Worm (Caenorhabditis elegans) whole organism, young adult: ENCODE data around the gene sru-9.
"Not testable (repeated sequence)": the region's sequence is repeated elsewhere in the genome, so short reads cannot be mapped to it uniquely, and the experiment has no call there.

Experiments used
- B0019.2 ChIP-seq: fragments of 200-800 bp; sonication (Bioruptor generic); conservative IDR thresholded peaks from 2 replicates; pipeline ENCODE4 v1.3.6; 2022; ENCODE audit warnings: missing genetic modification reagents, missing genetic modification characterization, missing compliant biosample characterization
- D2030.7 ChIP-seq: fragments of 200-800 bp; sonication (Bioruptor generic); IDR thresholded peaks from 2 replicates; pipeline ENCODE4 v1.3.6; 2022; ENCODE audit warnings: missing genetic modification reagents, missing genetic modification characterization, missing compliant biosample characterization
- F10E7.11 ChIP-seq: sonication (generic microtip); optimal IDR thresholded peaks from 2 replicates; lab custom pipeline; 2017; ENCODE audit warnings: mild to moderate bottlenecking, missing genetic modification characterization, moderate library complexity, missing compliant biosample characterization
- F49E8.2 ChIP-seq: sonication (generic microtip); optimal IDR thresholded peaks from 3 replicates; lab custom pipeline; 2017; ENCODE audit warnings: missing genetic modification characterization, mild to moderate bottlenecking, missing compliant biosample characterization, antibody characterized with exemption, moderate library complexity; ENCODE audit not compliant: insufficient read depth
- T07F8.4 ChIP-seq: sonication (generic microtip); optimal IDR thresholded peaks from 2 replicates; lab custom pipeline; 2016; ENCODE audit warnings: mild to moderate bottlenecking, missing genetic modification characterization, moderate library complexity, missing compliant biosample characterization
- T26A5.8 ChIP-seq: sonication (generic microtip); optimal IDR thresholded peaks from 2 replicates; lab custom pipeline; 2016; ENCODE audit warnings: missing genetic modification characterization, missing compliant biosample characterization
- akir-1 ChIP-seq: fragments of 200-800 bp; sonication (Bioruptor generic); optimal IDR thresholded peaks from 2 replicates; lab custom pipeline; 2018; ENCODE audit warnings: mild to moderate bottlenecking, missing genetic modification characterization, moderate library complexity, missing compliant biosample characterization
- ama-1 ChIP-seq, 3 experiments: fragments of 150-350 bp in 1 of 3; sonication (generic microtip) in 2 of 3; optimal IDR thresholded peaks; 2 replicates each; lab custom pipeline; 2014 to 2018; ENCODE audit warnings: missing biosample characterization in 2 of 3, missing genetic modification characterization in 2 of 3, missing genetic modification reagents in 2 of 3
- attf-6 ChIP-seq: fragments of 200-800 bp; sonication (Bioruptor generic); IDR thresholded peaks from 2 replicates; pipeline ENCODE4 v1.3.6; 2022; ENCODE audit warnings: missing genetic modification reagents, missing genetic modification characterization, missing compliant biosample characterization
- die-1 ChIP-seq: sonication (generic microtip); optimal IDR thresholded peaks from 2 replicates; lab custom pipeline; 2016; ENCODE audit warnings: missing genotype, mild to moderate bottlenecking, missing genetic modification characterization, missing compliant biosample characterization
- dox-1 ChIP-seq: fragments of 200-800 bp; sonication (Bioruptor generic); IDR thresholded peaks from 2 replicates; pipeline ENCODE4 v1.3.6; 2022; ENCODE audit warnings: missing genetic modification reagents, missing genetic modification characterization, missing compliant biosample characterization
- efl-1 ChIP-seq: fragments of 150-350 bp; optimal IDR thresholded peaks from 2 replicates; lab custom pipeline; 2014; ENCODE audit warnings: missing biosample characterization, missing genetic modification reagents, missing genetic modification characterization
- egl-18 ChIP-seq: fragments of 200-800 bp; sonication (Bioruptor generic); IDR thresholded peaks from 2 replicates; pipeline ENCODE4 v1.3.6; 2022; ENCODE audit warnings: missing genetic modification reagents, missing genetic modification characterization, missing compliant biosample characterization
- egrh-3 ChIP-seq: fragments of 200-800 bp; sonication (Bioruptor generic); IDR thresholded peaks from 2 replicates; pipeline ENCODE4 v1.3.6; 2022; ENCODE audit warnings: missing genetic modification reagents, missing genetic modification characterization, missing compliant biosample characterization
- fkh-3 ChIP-seq: sonication (generic microtip); optimal IDR thresholded peaks from 2 replicates; lab custom pipeline; 2016; ENCODE audit warnings: mild to moderate bottlenecking, missing genetic modification characterization, missing compliant biosample characterization
- gei-17 ChIP-seq: fragments of 200-800 bp; sonication (Bioruptor generic); optimal IDR thresholded peaks from 2 replicates; lab custom pipeline; 2018; ENCODE audit warnings: mild to moderate bottlenecking, missing genetic modification characterization, missing compliant biosample characterization
- him-1 ChIP-seq: sonication (generic microtip); optimal IDR thresholded peaks from 2 replicates; lab custom pipeline; 2016; ENCODE audit warnings: missing genotype, missing genetic modification reagents, missing genetic modification characterization, missing compliant biosample characterization
- hlh-12 ChIP-seq: sonication (generic microtip); optimal IDR thresholded peaks from 2 replicates; lab custom pipeline; 2016; ENCODE audit warnings: missing genetic modification characterization, missing compliant biosample characterization
- lin-40 ChIP-seq: sonication (generic microtip); optimal IDR thresholded peaks from 2 replicates; lab custom pipeline; 2016; ENCODE audit warnings: missing genetic modification characterization, mild to moderate bottlenecking, missing compliant biosample characterization, missing genotype, missing genetic modification reagents
- lsl-1 ChIP-seq: fragments of 200-800 bp; sonication (Bioruptor generic); optimal IDR thresholded peaks from 2 replicates; lab custom pipeline; 2018; ENCODE audit warnings: mild to moderate bottlenecking, missing genetic modification characterization, moderate library complexity, missing compliant biosample characterization
- lsy-27 ChIP-seq: sonication (generic microtip); optimal IDR thresholded peaks from 2 replicates; lab custom pipeline; 2017; ENCODE audit warnings: missing genetic modification characterization, mild to moderate bottlenecking, missing compliant biosample characterization, antibody characterized with exemption, missing genotype, borderline replicate concordance; ENCODE audit not compliant: insufficient read depth
- madf-10 ChIP-seq: sonication (generic microtip); optimal IDR thresholded peaks from 2 replicates; lab custom pipeline; 2016; ENCODE audit warnings: mild to moderate bottlenecking, missing genetic modification characterization, missing compliant biosample characterization
- madf-6 ChIP-seq: fragments of 200-800 bp; sonication (Bioruptor generic); IDR thresholded peaks from 2 replicates; pipeline ENCODE4 v1.3.6; 2022; ENCODE audit warnings: missing genetic modification reagents, missing genetic modification characterization, missing compliant biosample characterization
- madf-8 ChIP-seq: fragments of 200-800 bp; sonication (Bioruptor generic); conservative IDR thresholded peaks from 2 replicates; pipeline ENCODE4 v1.3.6; 2022; ENCODE audit warnings: missing genetic modification reagents, missing genetic modification characterization, missing compliant biosample characterization
- mel-28 ChIP-seq: sonication (generic microtip); optimal IDR thresholded peaks from 2 replicates; lab custom pipeline; 2016; ENCODE audit warnings: borderline replicate concordance, mild to moderate bottlenecking, missing genetic modification characterization, missing compliant biosample characterization
- nhr-120 ChIP-seq: fragments of 200-800 bp; sonication (Bioruptor generic); IDR thresholded peaks from 2 replicates; pipeline ENCODE4 v1.3.6; 2022; ENCODE audit warnings: missing genetic modification characterization, missing compliant biosample characterization
- pha-4 ChIP-seq: fragments of 150-350 bp; sonication (generic microtip); optimal IDR thresholded peaks from 2 replicates; lab custom pipeline; 2014; ENCODE audit warnings: missing biosample characterization, missing genetic modification reagents, missing genetic modification characterization
- rcor-1 ChIP-seq: fragments of 200-800 bp; sonication (Bioruptor generic); IDR thresholded peaks from 2 replicates; pipeline ENCODE4 v1.3.6; 2022; ENCODE audit warnings: missing genetic modification reagents, missing genetic modification characterization, missing compliant biosample characterization
- rpc-1 ChIP-seq, 2 experiments: fragments of 150-350 bp in 1 of 2; sonication (generic microtip) in 1 of 2; optimal IDR thresholded peaks; 2 replicates each; lab custom pipeline; 2014 to 2018; ENCODE audit warnings: missing biosample characterization in 1 of 2, missing genetic modification characterization in 1 of 2, missing genetic modification reagents in 1 of 2, missing genotype in 1 of 2
- snpc-1.1 ChIP-seq: sonication (generic microtip); optimal IDR thresholded peaks from 2 replicates; lab custom pipeline; 2017; ENCODE audit warnings: missing genetic modification characterization, mild to moderate bottlenecking, missing compliant biosample characterization, antibody characterized with exemption, moderate library complexity, missing genotype, missing genetic modification reagents; ENCODE audit not compliant: insufficient read depth
- snpc-1.3 ChIP-seq: sonication (generic microtip); optimal IDR thresholded peaks from 2 replicates; lab custom pipeline; 2017; ENCODE audit warnings: missing genetic modification characterization, mild to moderate bottlenecking, missing compliant biosample characterization, antibody characterized with exemption, moderate library complexity, missing genotype, missing genetic modification reagents; ENCODE audit not compliant: insufficient read depth
- snpc-3.4 ChIP-seq: sonication (generic microtip); optimal IDR thresholded peaks from 2 replicates; lab custom pipeline; 2017; ENCODE audit warnings: missing genetic modification characterization, mild to moderate bottlenecking, missing compliant biosample characterization, antibody characterized with exemption, moderate library complexity, missing genotype, missing genetic modification reagents
- snpc-4 ChIP-seq, 5 experiments: fragments of 150-350 bp in 1 of 5; sonication (generic microtip) in 4 of 5; optimal IDR thresholded peaks; 2 replicates each; lab custom pipeline; 2014 to 2018; ENCODE audit warnings: missing genetic modification characterization in 5 of 5, missing biosample characterization in 3 of 5, antibody characterized with exemption in 2 of 5, mild to moderate bottlenecking in 2 of 5, missing compliant biosample characterization in 2 of 5, missing genotype in 2 of 5, moderate library complexity in 2 of 5, missing genetic modification reagents in 1 of 5
- sptf-2 ChIP-seq: fragments of 200-800 bp; sonication (Bioruptor generic); optimal IDR thresholded peaks from 2 replicates; lab custom pipeline; 2018; ENCODE audit warnings: mild to moderate bottlenecking, missing genetic modification characterization, missing compliant biosample characterization
- tbp1 ChIP-seq: fragments of 200-800 bp; sonication (Bioruptor generic); optimal IDR thresholded peaks from 2 replicates; lab custom pipeline; 2018; ENCODE audit warnings: mild to moderate bottlenecking, missing genetic modification characterization, missing compliant biosample characterization
- tlf-1 ChIP-seq: fragments of 200-800 bp; sonication (Bioruptor generic); optimal IDR thresholded peaks from 2 replicates; lab custom pipeline; 2018; ENCODE audit warnings: mild to moderate bottlenecking, missing genetic modification characterization, missing compliant biosample characterization
- zfh-2 ChIP-seq: fragments of 200-800 bp; sonication (Bioruptor generic); conservative IDR thresholded peaks from 2 replicates; pipeline ENCODE4 v1.3.6; 2022; ENCODE audit warnings: missing genetic modification reagents, missing genetic modification characterization, missing compliant biosample characterization
- ztf-26 ChIP-seq: sonication (generic microtip); optimal IDR thresholded peaks from 2 replicates; lab custom pipeline; 2017; ENCODE audit warnings: missing genetic modification characterization, missing compliant biosample characterization

sru-9 gene

DNA sequence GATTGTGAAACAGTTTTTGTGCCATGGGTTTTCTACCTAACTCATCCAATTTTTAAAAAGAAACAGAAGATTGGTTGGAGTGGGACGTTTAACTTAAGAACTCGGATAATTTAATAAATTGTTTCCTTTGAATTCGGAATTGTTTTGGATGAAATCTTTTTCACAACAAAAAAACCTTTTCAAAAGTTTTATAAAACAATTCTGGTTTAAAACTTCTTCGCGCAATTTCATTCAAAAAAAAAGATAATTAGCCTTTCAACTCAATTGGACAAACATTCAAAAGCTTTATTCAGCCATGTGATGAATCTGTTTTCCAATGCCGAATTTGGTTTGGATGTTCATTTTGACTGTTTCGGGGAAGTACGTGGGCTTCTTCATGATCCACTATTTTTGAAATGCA, 1.6 kb upstream of the sru-9 start, which contains the start of gene Y45F10B.12:
Gene Y45F10B.12, plus strand, starts transcription at position 301 of the 400 bp plus-strand sequence.
- TF ChIP-seq rcor-1 (GFP tag; lab: Robert Waterston, UW) (no peak), die-1 (no peak), F10E7.11 (tag; lab: Kevin White, UChicago) (no peak)

DNA sequence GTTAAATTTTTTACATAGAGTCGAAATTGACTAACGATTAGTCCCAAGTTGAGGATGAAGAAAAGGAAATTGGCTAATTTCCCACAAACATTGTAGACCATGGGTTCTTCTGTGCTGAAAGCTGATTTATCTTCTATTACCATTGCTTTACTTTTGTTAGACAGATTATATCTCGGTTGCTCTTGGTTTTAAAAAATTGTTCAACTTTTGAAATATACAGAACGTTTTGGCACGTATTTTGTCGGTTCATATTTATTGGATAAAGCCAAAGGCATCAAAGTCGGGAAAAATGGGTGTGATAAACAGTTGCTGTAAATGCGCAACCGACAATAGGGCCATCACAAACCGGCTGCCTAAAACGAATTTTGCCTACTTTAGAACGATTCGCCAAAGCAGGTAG, 2.9 kb downstream of the sru-9 start, which contains the start of gene tsp-5:
Gene tsp-5, minus strand, starts transcription at position 101 of the 400 bp plus-strand sequence.
- no peak for TF ChIP-seq madf-6
- TF ChIP-seq pha-4: no peak
- TF ChIP-seq lsy-27 (tag; lab: Kevin White, UChicago): no peak
- no peak for TF ChIP-seq egl-18 (GFP tag; lab: Robert Waterston, UW)
- TF ChIP-seq zfh-2 (GFP tag; lab: Robert Waterston, UW): no peak
- TF ChIP-seq madf-10 (tag; lab: Kevin White, UChicago): no peak
- no peak for TF ChIP-seq egrh-3 (GFP tag; lab: Robert Waterston, UW)
- no peak for TF ChIP-seq gei-17 (GFP tag; lab: Kevin White, UChicago)

DNA sequence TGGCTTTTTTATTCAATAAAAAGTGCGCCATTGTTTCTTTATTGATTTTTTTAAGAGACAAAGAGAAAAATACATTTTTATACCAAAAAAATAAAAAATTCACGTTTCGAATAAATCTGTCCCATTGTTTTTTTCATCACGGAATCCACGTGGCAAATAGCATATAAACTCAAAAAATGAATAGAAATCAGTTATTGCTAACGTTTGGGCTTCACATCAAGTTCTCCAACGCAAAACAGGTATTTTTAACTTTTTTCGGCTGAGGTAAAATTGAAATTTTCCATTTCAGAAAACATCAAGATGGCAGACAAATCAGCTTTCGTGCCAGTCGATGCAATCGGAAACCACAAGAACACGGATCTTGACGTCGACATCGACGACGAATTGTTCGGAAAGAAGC, 4.6 kb downstream of the sru-9 start, which contains the start of gene Y45F10B.3:
Gene Y45F10B.3, plus strand, starts transcription at position 301 of the 400 bp plus-strand sequence.
- TF ChIP-seq die-1 (no peak), fkh-3 (tag; lab: Kevin White, UChicago) (no peak)

DNA sequence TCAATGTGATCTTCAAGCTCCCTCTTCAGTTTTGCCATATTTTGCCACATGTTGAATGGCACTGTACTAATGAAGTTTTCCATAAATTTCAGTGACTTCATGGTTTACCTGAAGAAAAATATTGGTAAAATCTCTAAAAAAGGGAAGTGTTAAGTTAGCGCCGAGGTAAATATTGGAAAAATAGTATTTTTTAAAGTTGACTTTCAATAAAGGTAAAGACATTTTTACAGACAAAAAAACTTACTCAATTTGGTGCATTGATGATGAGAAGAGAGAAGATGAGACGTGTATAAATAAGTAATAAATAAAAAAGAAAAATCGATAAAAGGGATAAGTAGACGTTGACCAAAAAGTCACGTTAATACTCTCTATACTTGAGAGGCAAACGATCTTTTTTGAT, 9.0 kb downstream of the sru-9 start, which contains the start of gene Y45F10B.9:
Gene Y45F10B.9, minus strand, starts transcription at position 101 of the 400 bp plus-strand sequence.
- not testable (repeated sequence) for TF ChIP-seq sptf-2 (GFP tag; lab: Kevin White, UChicago); mel-28 (tag; lab: Kevin White, UChicago); lin-40
- TF ChIP-seq, all 124 proteins: peak for 0; not testable (repeated sequence) for 124

DNA sequence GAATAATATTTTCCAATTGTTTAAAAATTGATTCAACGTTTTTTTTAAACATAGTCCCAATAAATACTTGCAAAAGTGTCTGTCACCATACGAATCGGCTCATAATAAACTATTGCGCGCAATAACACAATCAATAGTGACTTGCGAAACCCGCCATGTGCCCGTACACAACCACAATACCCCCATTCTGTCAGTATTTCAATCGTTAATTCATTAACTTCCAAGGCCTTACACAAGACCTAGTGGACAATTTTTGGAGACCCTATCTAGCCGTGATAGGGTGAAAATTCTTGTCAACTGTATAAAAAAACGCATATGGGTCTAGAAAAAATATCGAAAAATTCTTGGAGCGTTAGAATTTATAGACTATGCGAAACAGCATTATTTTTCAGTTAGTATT, 11.8 kb downstream of the sru-9 start:
- no peak for TF ChIP-seq ama-1 (optimal IDR thresholded peaks at IDR 0.05; lab: Kevin White, UChicago)
- TF ChIP-seq ama-1 (GFP tag; optimal IDR thresholded peaks at IDR 0.05; lab: Kevin White, UChicago): no peak
- no peak for TF ChIP-seq ztf-26 (tag; lab: Kevin White, UChicago)
- peak; percentile 57 for TF ChIP-seq him-1
- TF ChIP-seq hlh-12 (tag; lab: Kevin White, UChicago): no peak
- peak; percentile 75 for TF ChIP-seq tbp1
- peak; percentile 43 for TF ChIP-seq lsl-1
- TF ChIP-seq snpc-1.1: peak; percentile 94
- TF ChIP-seq rcor-1 (GFP tag; lab: Robert Waterston, UW): peak; percentile 14; the same call in 1 of the 2 replicates
- no peak for TF ChIP-seq T26A5.8
- no peak for TF ChIP-seq efl-1 (GFP tag; lab: Kevin White, UChicago)
- no peak for TF ChIP-seq tlf-1 (GFP tag; lab: Kevin White, UChicago)
- TF ChIP-seq attf-6 (GFP tag; lab: Robert Waterston, UW): peak; percentile 98
- no peak for TF ChIP-seq T07F8.4
- no peak for TF ChIP-seq rpc-1 (optimal IDR thresholded peaks at IDR 0.05; lab: Kevin White, UChicago)
- TF ChIP-seq rpc-1 (tag; optimal IDR thresholded peaks at IDR 0.05; lab: Kevin White, UChicago): no peak
- no peak for TF ChIP-seq akir-1 (GFP tag; lab: Kevin White, UChicago)
- TF ChIP-seq nhr-120 (GFP tag; lab: Robert Waterston, UW): no peak
- no peak; the same call in 1 of the 2 replicates for TF ChIP-seq madf-8 (GFP tag; lab: Robert Waterston, UW)
- TF ChIP-seq dox-1 (GFP tag; lab: Robert Waterston, UW): peak; percentile 34; the same call in 1 of the 2 replicates
- TF ChIP-seq madf-6: peak; percentile 74
- TF ChIP-seq snpc-4 (GFP tag; optimal IDR thresholded peaks at IDR 0.05; lab: Kevin White, UChicago): peak; percentile 94
- peak; percentile 95 to 98 (median 96) for TF ChIP-seq snpc-4 (tag; optimal IDR thresholded peaks at IDR 0.05; lab: Kevin White, UChicago)
- no peak for TF ChIP-seq pha-4
- TF ChIP-seq snpc-3.4: peak; percentile 90
- peak; percentile 52 for TF ChIP-seq F49E8.2 (tag; lab: Kevin White, UChicago)
- no peak for TF ChIP-seq B0019.2 (GFP tag; lab: Robert Waterston, UW)
- TF ChIP-seq D2030.7: peak; percentile 66
- TF ChIP-seq snpc-1.3 (tag; lab: Kevin White, UChicago): peak; percentile 76
